Worm (Caenorhabditis elegans): Measurements from ENCODE around the gene ire-1.

ire-1 gene

ce11 chrII:8062334-8062791 is 62.3 kb downstream of the ire-1 start, which contains the start of gene ufd-2 (continued):
- TF ChIP-seq pha-4 (GFP tag; IDR thresholded peaks at IDR 0.05) (peak; percentile 50; the same call in 1 of the 2 replicates), pha-4 (tag; optimal IDR thresholded peaks at IDR 0.05) (peak; percentile 57), Y75B8A.6 (GFP tag; IDR thresholded peaks at IDR 0.05) (no peak), nhr-6 (tag; optimal IDR thresholded peaks at IDR 0.05) (peak; percentile 26), mxl-2 (GFP tag; conservative IDR thresholded peaks at IDR 0.05) (no peak), fkh-10 (GFP tag; optimal IDR thresholded peaks at IDR 0.05) (peak; percentile 10), set-16 (GFP tag; IDR thresholded peaks at IDR 0.05) (no peak), fos-1 (tag; optimal IDR thresholded peaks at IDR 0.05) (no peak), egl-27 (tag; optimal IDR thresholded peaks at IDR 0.05) (no peak), aly-2 (tag; optimal IDR thresholded peaks at IDR 0.05) (no peak), jun-1 (tag; optimal IDR thresholded peaks at IDR 0.05) (no peak), T20F7.1 (GFP tag; optimal IDR thresholded peaks at IDR 0.05) (peak; percentile 80), lsy-2 (tag; optimal IDR thresholded peaks at IDR 0.05) (peak; percentile 10 to 76), ces-1 (GFP tag; optimal IDR thresholded peaks at IDR 0.05) (no peak), lin-1 (GFP tag; IDR thresholded peaks at IDR 0.05) (no peak), dmd-9 (GFP tag; IDR thresholded peaks at IDR 0.05) (no peak), zfp-3 (GFP tag; conservative IDR thresholded peaks at IDR 0.05) (no peak), D1046.2 (GFP tag; IDR thresholded peaks at IDR 0.05) (no peak), nhr-11 (tag; optimal IDR thresholded peaks at IDR 0.05) (peak; percentile 70), F37D6.2 (tag; optimal IDR thresholded peaks at IDR 0.05) (peak; percentile 23), Y5F2A.4 (GFP tag; optimal IDR thresholded peaks at IDR 0.05) (no peak), nhr-42 (GFP tag; IDR thresholded peaks at IDR 0.05) (no peak), lin-13 (GFP tag; optimal IDR thresholded peaks at IDR 0.05) (peak; percentile 80), ztf-7 (tag; optimal IDR thresholded peaks at IDR 0.05) (no peak), spr-1 (tag; optimal IDR thresholded peaks at IDR 0.05) (no peak), F10B5.3 (tag; optimal IDR thresholded peaks at IDR 0.05) (no peak), arid-1 (GFP tag; conservative IDR thresholded peaks at IDR 0.05) (no peak), F49E8.2 (tag; optimal IDR thresholded peaks at IDR 0.05; ENCODE audit: borderline replicate concordance) (no peak), F26F4.8 (GFP tag; conservative IDR thresholded peaks at IDR 0.05) (no peak), dpl-1 (GFP tag; optimal IDR thresholded peaks at IDR 0.05) (peak; percentile 57), ceh-20 (GFP tag; IDR thresholded peaks at IDR 0.05) (no peak), Y48G9A.11 (GFP tag; IDR thresholded peaks at IDR 0.05) (no peak), ztf-11 (tag; optimal IDR thresholded peaks at IDR 0.05) (no peak), daf-16 (GFP tag; optimal IDR thresholded peaks at IDR 0.05) (no peak), daf-16 (tag; optimal IDR thresholded peaks at IDR 0.05) (peak; percentile 64), ctbp-1 (GFP tag; IDR thresholded peaks at IDR 0.05) (no peak), saeg-2 (GFP tag; IDR thresholded peaks at IDR 0.05) (no peak), lin-15B (tag; optimal IDR thresholded peaks at IDR 0.05) (no peak), nhr-28 (tag; optimal IDR thresholded peaks at IDR 0.05) (peak; percentile 50), ceh-62 (tag; optimal IDR thresholded peaks at IDR 0.05) (no peak), mdt-29 (GFP tag; IDR thresholded peaks at IDR 0.05) (no peak), hlh-30 (tag; optimal IDR thresholded peaks at IDR 0.05; ENCODE audit: insufficient read depth) (peak; percentile 24), lin-39 (tag; optimal IDR thresholded peaks at IDR 0.05) (no peak), mes-2 (tag; optimal IDR thresholded peaks at IDR 0.05; ENCODE audit: poor library complexity, severe bottlenecking) (peak; percentile 94), mxl-3 (GFP tag; optimal IDR thresholded peaks at IDR 0.05) (peak; percentile 69), daf-19 (GFP tag; conservative IDR thresholded peaks at IDR 0.05) (no peak), dmd-6 (GFP tag; IDR thresholded peaks at IDR 0.05) (no peak; the same call in 1 of the 2 replicates), madf-5 (GFP tag; IDR thresholded peaks at IDR 0.05) (no peak), skn-1 (tag; optimal IDR thresholded peaks at IDR 0.05) (no peak), unc-130 (GFP tag; optimal IDR thresholded peaks at IDR 0.05) (peak; percentile 77), F44E2.7 (GFP tag; IDR thresholded peaks at IDR 0.05) (no peak), zip-2 (tag; optimal IDR thresholded peaks at IDR 0.05) (no peak), nhr-237 (tag; optimal IDR thresholded peaks at IDR 0.05) (no peak)
